Fruit fly (Drosophila melanogaster) whole organism, embryonic: ENCODE measurements around the gene CG5214.

Source experiments
- BEAF-32 ChIP-seq: fragments of 200-800 bp; sonication (Bioruptor generic); optimal IDR thresholded peaks from 3 replicates; lab custom pipeline; 2017; ENCODE audit warnings: missing biosample characterization, missing genetic modification characterization, mild to moderate bottlenecking, moderate library complexity, missing genetic modification reagents
- Bgb ChIP-seq: fragments of 200-800 bp; sonication (Bioruptor generic); IDR thresholded peaks from 2 replicates; pipeline ENCODE4 v1.3.6; 2022; ENCODE audit warnings: missing biosample characterization, missing genetic modification characterization; ENCODE audit not compliant: partially characterized antibody
- CG10209 ChIP-seq: fragments of 200-800 bp; sonication (Bioruptor generic); optimal IDR thresholded peaks from 3 replicates; lab custom pipeline; 2017; ENCODE audit warnings: missing biosample characterization, mild to moderate bottlenecking, missing genetic modification characterization, missing genetic modification reagents
- CG10267 ChIP-seq: fragments of 200-800 bp; sonication (Bioruptor generic); optimal IDR thresholded peaks from 2 replicates; lab custom pipeline; 2018; ENCODE audit warnings: missing biosample characterization, mild to moderate bottlenecking, missing genetic modification characterization, moderate library complexity
- CG10431 ChIP-seq: fragments of 200-800 bp; sonication (Bioruptor generic); optimal IDR thresholded peaks from 3 replicates; lab custom pipeline; 2018; ENCODE audit warnings: missing biosample characterization, mild to moderate bottlenecking, missing genetic modification characterization
- CG12769 ChIP-seq: fragments of 200-800 bp; sonication (Bioruptor generic); optimal IDR thresholded peaks from 2 replicates; lab custom pipeline; 2019; ENCODE audit warnings: missing biosample characterization, mild to moderate bottlenecking, missing genetic modification characterization, moderate library complexity
- CG13296 ChIP-seq: fragments of 200-800 bp; sonication (Bioruptor generic); optimal IDR thresholded peaks from 3 replicates; lab custom pipeline; 2018; ENCODE audit warnings: missing biosample characterization, mild to moderate bottlenecking, missing genetic modification characterization
- CG13894 ChIP-seq: fragments of 200-800 bp; sonication (Bioruptor generic); optimal IDR thresholded peaks from 3 replicates; lab custom pipeline; 2018; ENCODE audit warnings: missing biosample characterization, mild to moderate bottlenecking, missing genetic modification characterization, moderate library complexity
- CG15479 ChIP-seq: fragments of 200-800 bp; sonication (Bioruptor generic); optimal IDR thresholded peaks from 3 replicates; lab custom pipeline; 2019; ENCODE audit warnings: missing biosample characterization, mild to moderate bottlenecking, missing genetic modification characterization, moderate library complexity
- CG2120 ChIP-seq: fragments of 200-800 bp; sonication (Bioruptor generic); optimal IDR thresholded peaks from 3 replicates; lab custom pipeline; 2016; ENCODE audit warnings: missing biosample characterization, missing genetic modification characterization
- CG33557 ChIP-seq: fragments of 200-800 bp; sonication (Bioruptor generic); optimal IDR thresholded peaks from 2 replicates; lab custom pipeline; 2019; ENCODE audit warnings: missing biosample characterization, mild to moderate bottlenecking, missing genetic modification characterization, moderate library complexity
- CG34376 ChIP-seq: fragments of 200-800 bp; sonication (Bioruptor generic); optimal IDR thresholded peaks from 2 replicates; lab custom pipeline; 2018; ENCODE audit warnings: missing biosample characterization, mild to moderate bottlenecking, missing genetic modification characterization
- CG4404 ChIP-seq: fragments of 200-800 bp; sonication (Bioruptor generic); IDR thresholded peaks from 2 replicates; pipeline ENCODE4 v1.3.6; 2022; ENCODE audit warnings: missing biosample characterization, missing genetic modification characterization
- CG4424 ChIP-seq: fragments of 200-800 bp; sonication (Bioruptor generic); optimal IDR thresholded peaks from 3 replicates; lab custom pipeline; 2016; ENCODE audit warnings: missing biosample characterization, missing genetic modification characterization
- CG6689 ChIP-seq: fragments of 200-800 bp; sonication (Bioruptor generic); IDR thresholded peaks from 2 replicates; pipeline ENCODE4 v1.3.6; 2022; ENCODE audit warnings: missing biosample characterization, missing genetic modification characterization
- CG6791 ChIP-seq: fragments of 200-800 bp; sonication (Bioruptor generic); IDR thresholded peaks from 3 replicates; pipeline ENCODE4 v1.3.6; 2022; ENCODE audit warnings: missing biosample characterization, missing genetic modification characterization; ENCODE audit not compliant: partially characterized antibody
- CG7963 ChIP-seq: fragments of 200-800 bp; sonication (Bioruptor generic); IDR thresholded peaks from 3 replicates; pipeline ENCODE4 v1.3.6; 2022; ENCODE audit warnings: missing biosample characterization, missing genetic modification characterization; ENCODE audit not compliant: partially characterized antibody
- CG8388 ChIP-seq: fragments of 200-800 bp; sonication (Bioruptor generic); optimal IDR thresholded peaks from 2 replicates; lab custom pipeline; 2019; ENCODE audit warnings: missing biosample characterization, mild to moderate bottlenecking, missing genetic modification characterization, moderate library complexity
- CG9797 ChIP-seq: fragments of 200-800 bp; sonication (Bioruptor generic); optimal IDR thresholded peaks from 3 replicates; lab custom pipeline; 2018; ENCODE audit warnings: missing biosample characterization, mild to moderate bottlenecking, missing genetic modification characterization
- D19B ChIP-seq: fragments of 200-800 bp; sonication (Bioruptor generic); optimal IDR thresholded peaks from 2 replicates; lab custom pipeline; 2017; ENCODE audit warnings: missing biosample characterization, mild to moderate bottlenecking, missing genetic modification characterization
- Dek ChIP-seq: fragments of 200-800 bp; sonication (Bioruptor generic); optimal IDR thresholded peaks from 3 replicates; lab custom pipeline; 2019; ENCODE audit warnings: missing biosample characterization, mild to moderate bottlenecking, missing genetic modification characterization, moderate library complexity
- Dp ChIP-seq: fragments of 200-800 bp; sonication (Bioruptor generic); optimal IDR thresholded peaks from 2 replicates; lab custom pipeline; 2018; ENCODE audit warnings: missing biosample characterization, mild to moderate bottlenecking, missing genetic modification characterization, moderate library complexity
- Ets65A ChIP-seq: fragments of 200-800 bp; sonication (Bioruptor generic); peaks from one replicate; lab custom pipeline; 2016; ENCODE audit warnings: missing biosample characterization, missing genetic modification characterization
- HLH4C ChIP-seq: fragments of 200-800 bp; sonication (Bioruptor generic); IDR thresholded peaks from 3 replicates; pipeline ENCODE4 v1.3.6; 2022; ENCODE audit warnings: missing biosample characterization, missing genetic modification characterization; ENCODE audit not compliant: partially characterized antibody
- HmgZ ChIP-seq: fragments of 200-800 bp; sonication (Bioruptor generic); optimal IDR thresholded peaks from 2 replicates; lab custom pipeline; 2018; ENCODE audit warnings: missing biosample characterization, mild to moderate bottlenecking, missing genetic modification characterization
- Hmx ChIP-seq: fragments of 200-800 bp; sonication (Bioruptor generic); optimal IDR thresholded peaks from 2 replicates; lab custom pipeline; 2016; ENCODE audit warnings: missing biosample characterization, missing genetic modification characterization
- Hr3 ChIP-seq: fragments of 200-800 bp; sonication (Bioruptor generic); optimal IDR thresholded peaks from 3 replicates; lab custom pipeline; 2016; ENCODE audit warnings: missing biosample characterization, missing genetic modification characterization
- MTF-1 ChIP-seq: fragments of 200-800 bp; sonication (Bioruptor generic); optimal IDR thresholded peaks from 2 replicates; lab custom pipeline; 2018; ENCODE audit warnings: missing biosample characterization, mild to moderate bottlenecking, missing genetic modification characterization, borderline replicate concordance
- Myb ChIP-seq: fragments of 200-800 bp; sonication (Bioruptor generic); optimal IDR thresholded peaks from 2 replicates; lab custom pipeline; 2016; ENCODE audit warnings: missing biosample characterization, missing genetic modification characterization
- Nf-YC ChIP-seq: fragments of 200-800 bp; optimal IDR thresholded peaks from 3 replicates; lab custom pipeline; 2019; ENCODE audit warnings: missing biosample characterization, mild to moderate bottlenecking, missing genetic modification characterization, moderate library complexity
- Sox102F ChIP-seq: fragments of 200-800 bp; sonication (Bioruptor generic); optimal IDR thresholded peaks from 2 replicates; lab custom pipeline; 2018; ENCODE audit warnings: missing biosample characterization, mild to moderate bottlenecking, missing genetic modification characterization, moderate library complexity
- abd-A ChIP-seq: fragments of 200-800 bp; sonication (Bioruptor generic); optimal IDR thresholded peaks from 3 replicates; lab custom pipeline; 2019; ENCODE audit warnings: missing biosample characterization, mild to moderate bottlenecking, missing genetic modification characterization, moderate library complexity
- aop ChIP-seq: fragments of 200-800 bp; sonication (Bioruptor generic); IDR thresholded peaks from 2 replicates; pipeline ENCODE4 v1.3.6; 2022; ENCODE audit warnings: missing biosample characterization, missing genetic modification characterization
- dimm ChIP-seq: fragments of 200-800 bp; sonication (Bioruptor generic); IDR thresholded peaks from 2 replicates; pipeline ENCODE4 v1.3.6; 2022; ENCODE audit warnings: missing biosample characterization, missing genetic modification characterization
- dmrt11E ChIP-seq: fragments of 200-800 bp; sonication (Bioruptor generic); optimal IDR thresholded peaks from 3 replicates; lab custom pipeline; 2018; ENCODE audit warnings: missing biosample characterization, mild to moderate bottlenecking, missing genetic modification characterization, moderate library complexity
- ewg ChIP-seq: fragments of 200-800 bp; sonication (Bioruptor generic); optimal IDR thresholded peaks from 3 replicates; lab custom pipeline; 2017; ENCODE audit warnings: mild to moderate bottlenecking, missing biosample characterization, missing genetic modification reagents, missing genetic modification characterization
- grau ChIP-seq: fragments of 200-800 bp; optimal IDR thresholded peaks from 3 replicates; lab custom pipeline; 2019; ENCODE audit warnings: missing biosample characterization, mild to moderate bottlenecking, missing genetic modification characterization, moderate library complexity
- gro ChIP-seq: fragments of 200-800 bp; sonication (Bioruptor generic); optimal IDR thresholded peaks from 2 replicates; lab custom pipeline; 2016; ENCODE audit warnings: missing biosample characterization, missing genetic modification characterization
- knrl ChIP-seq: fragments of 200-800 bp; sonication (Bioruptor generic); IDR thresholded peaks from 3 replicates; pipeline ENCODE4 v1.3.6; 2022; ENCODE audit warnings: missing biosample characterization, missing genetic modification characterization; ENCODE audit not compliant: partially characterized antibody
- nom ChIP-seq: fragments of 200-800 bp; sonication (Bioruptor generic); optimal IDR thresholded peaks from 2 replicates; lab custom pipeline; 2017; ENCODE audit warnings: missing biosample characterization, missing genetic modification characterization, mild to moderate bottlenecking, moderate library complexity, missing genetic modification reagents
- scrt ChIP-seq: fragments of 200-800 bp; sonication (Bioruptor generic); optimal IDR thresholded peaks from 2 replicates; lab custom pipeline; 2018; ENCODE audit warnings: missing biosample characterization, mild to moderate bottlenecking, missing genetic modification characterization, moderate library complexity
- sd ChIP-seq: fragments of 200-800 bp; sonication (Bioruptor generic); optimal IDR thresholded peaks from 3 replicates; lab custom pipeline; 2018; ENCODE audit warnings: missing biosample characterization, mild to moderate bottlenecking, missing genetic modification characterization, moderate library complexity
- sens ChIP-seq: fragments of 200-800 bp; sonication (Bioruptor generic); peaks from one replicate; lab custom pipeline; 2016; ENCODE audit warnings: missing biosample characterization, missing genetic modification characterization
- sim ChIP-seq: fragments of 200-800 bp; sonication (Bioruptor generic); IDR thresholded peaks from 2 replicates; pipeline ENCODE4 v1.3.6; 2022; ENCODE audit warnings: missing biosample characterization, missing genetic modification characterization
- sima ChIP-seq: fragments of 200-800 bp; sonication (Bioruptor generic); optimal IDR thresholded peaks from 2 replicates; lab custom pipeline; 2016; ENCODE audit warnings: missing biosample characterization, missing genetic modification characterization
- stwl ChIP-seq: fragments of 200-800 bp; sonication (Bioruptor generic); optimal IDR thresholded peaks from 3 replicates; lab custom pipeline; 2018; ENCODE audit warnings: missing biosample characterization, mild to moderate bottlenecking, missing genetic modification characterization, moderate library complexity
- tin ChIP-seq: fragments of 200-800 bp; sonication (Bioruptor generic); optimal IDR thresholded peaks from 3 replicates; lab custom pipeline; 2016; ENCODE audit warnings: missing biosample characterization, missing genetic modification characterization
- twi ChIP-seq: fragments of 200-800 bp; optimal IDR thresholded peaks from 2 replicates; lab custom pipeline; 2019; ENCODE audit warnings: missing biosample characterization, mild to moderate bottlenecking, missing genetic modification characterization, moderate library complexity
- unpg ChIP-seq: fragments of 200-800 bp; sonication (Bioruptor generic); optimal IDR thresholded peaks from 3 replicates; lab custom pipeline; 2018; ENCODE audit warnings: missing biosample characterization, mild to moderate bottlenecking, missing genetic modification characterization, moderate library complexity

CG5214 gene

dm6 chr3R:11219883-11220282, 24.2 kb upstream of the CG5214 start, which contains the start of gene CG6689 (continued):
- peak; percentile 15 for TF ChIP-seq CG13296
- TF ChIP-seq Hmx (GFP tag; lab: Kevin White, UChicago): peak; percentile 1
- no peak for TF ChIP-seq CG10209
- TF ChIP-seq Myb: peak; percentile 86
- peak; percentile 47 for TF ChIP-seq gro
- TF ChIP-seq CG10267 (tag; lab: Kevin White, UChicago): peak; percentile 9
- TF ChIP-seq D19B (GFP tag; lab: Kevin White, UChicago): no peak
- TF ChIP-seq CG8388 (GFP tag; lab: Kevin White, UChicago): peak; percentile 24
- no peak for TF ChIP-seq sima
- peak; percentile 20 for TF ChIP-seq CG2120 (GFP tag; lab: Kevin White, UChicago)
- peak; percentile 40 for TF ChIP-seq stwl
- TF ChIP-seq CG34376: peak; percentile 49
- TF ChIP-seq BEAF-32 (GFP tag; lab: Kevin White, UChicago): peak; percentile 31
- no peak for TF ChIP-seq CG6791
- TF ChIP-seq HmgZ: peak; percentile 64
- TF ChIP-seq dimm (GFP tag; lab: Robert Waterston, UW): no peak
- peak; percentile 21 for TF ChIP-seq scrt (GFP tag; lab: Kevin White, UChicago)
- peak; percentile 25 for TF ChIP-seq grau (tag; lab: Kevin White, UChicago)
- TF ChIP-seq CG33557 (GFP tag; lab: Kevin White, UChicago): no peak
- no peak for TF ChIP-seq CG13894 (tag; lab: Kevin White, UChicago)
- peak; percentile 1 for TF ChIP-seq CG12769
- TF ChIP-seq ewg (GFP tag; lab: Kevin White, UChicago): peak; percentile 37
- TF ChIP-seq CG7963 (GFP tag; lab: Robert Waterston, UW): no peak
- TF ChIP-seq CG10431 (GFP tag; lab: Kevin White, UChicago): no peak
- TF ChIP-seq abd-A (tag; lab: Kevin White, UChicago): no peak
- no peak for TF ChIP-seq dmrt11E (tag; lab: Kevin White, UChicago)
- peak; percentile 3 for TF ChIP-seq nom (GFP tag; lab: Kevin White, UChicago)
- no peak for TF ChIP-seq sim
- TF ChIP-seq twi (tag; lab: Kevin White, UChicago): no peak
- TF ChIP-seq MTF-1 (GFP tag; lab: Kevin White, UChicago): peak; percentile 5
- no peak for TF ChIP-seq Sox102F (GFP tag; lab: Kevin White, UChicago)
- no peak for TF ChIP-seq Ets65A (GFP tag; lab: Kevin White, UChicago)
- TF ChIP-seq Hr3 (GFP tag; lab: Kevin White, UChicago): no peak
- 0 out of 3 replicates have a peak, but pooled peaks have one; percentile 7 for TF ChIP-seq knrl
- peak; percentile 83 for TF ChIP-seq sens (GFP tag; lab: Kevin White, UChicago)
- TF ChIP-seq Nf-YC (tag; lab: Kevin White, UChicago): peak; percentile 5
- TF ChIP-seq Bgb (GFP tag; lab: Robert Waterston, UW): peak; percentile 32; the same call in 1 of the 2 replicates
- TF ChIP-seq CG9797 (GFP tag; lab: Kevin White, UChicago): peak; percentile 88
- TF ChIP-seq Dp: peak; percentile 69
- TF ChIP-seq sd (tag; lab: Kevin White, UChicago): peak; percentile 68
- TF ChIP-seq tin: no peak
- TF ChIP-seq unpg (GFP tag; lab: Kevin White, UChicago): no peak
- 0 out of 3 replicates have a peak, but pooled peaks have one; percentile 15 for TF ChIP-seq HLH4C (GFP tag; lab: Robert Waterston, UW)
- no peak for TF ChIP-seq CG4404 (GFP tag; lab: Robert Waterston, UW)
- no peak for TF ChIP-seq aop (GFP tag; lab: Robert Waterston, UW)
- peak; percentile 78 for TF ChIP-seq CG15479 (GFP tag; lab: Kevin White, UChicago)
- no peak for TF ChIP-seq CG4424 (GFP tag; lab: Kevin White, UChicago)
- peak; percentile 28 for TF ChIP-seq Dek (tag; lab: Kevin White, UChicago)
- peak; percentile 100 for TF ChIP-seq CG6689
